Worm (Caenorhabditis elegans): ENCODE measurements around the gene mac-1.

Gene mac-1

DNA sequence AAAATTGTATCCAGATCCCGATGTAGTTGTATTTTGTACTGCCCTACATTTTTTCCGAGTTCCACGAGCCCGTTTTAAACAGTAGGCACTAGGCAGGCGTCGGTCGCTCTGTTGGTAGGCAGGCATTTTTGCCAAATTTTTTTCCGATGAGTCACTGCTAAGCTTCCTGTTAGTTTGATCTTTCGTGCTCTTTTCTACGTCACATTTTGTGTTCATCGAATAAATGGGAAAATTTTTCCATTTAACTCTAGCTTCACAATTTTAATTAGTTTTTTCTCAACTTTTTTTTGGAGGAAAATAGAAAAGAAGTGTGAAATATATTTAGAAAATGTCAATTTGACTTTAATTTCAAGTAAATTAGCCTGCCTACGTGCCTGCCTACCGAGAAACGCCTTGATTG, 53.4 kb downstream of the mac-1 start:
- TF ChIP-seq T26A8.4 (GFP tag; IDR thresholded peaks at IDR 0.05) (no peak), unc-62 (GFP tag; optimal IDR thresholded peaks at IDR 0.05 in 1 of 2) (peak in 1 of 2 experiments; percentile 91), unc-62 (tag; optimal IDR thresholded peaks at IDR 0.05) (no peak)
